Fruit fly (Drosophila melanogaster): Measurements from ENCODE around the gene CIA30.

The CIA30 gene

dm6 chr3R:29716043-29716781, 20.6 kb upstream of the CIA30 start:
- TF ChIP-seq Ets96B (tag; optimal IDR thresholded peaks at IDR 0.05), result no peak
- TF ChIP-seq spab (GFP tag; optimal IDR thresholded peaks at IDR 0.05), result no peak
- TF ChIP-seq OdsH (GFP tag; optimal IDR thresholded peaks at IDR 0.05), result peak; percentile 6
- peak; percentile 5 for TF ChIP-seq CG3919 (GFP tag; optimal IDR thresholded peaks at IDR 0.05)
- TF ChIP-seq salr (GFP tag; optimal IDR thresholded peaks at IDR 0.05), result no peak
- TF ChIP-seq Smox (GFP tag; optimal IDR thresholded peaks at IDR 0.05), result no peak
- peak; percentile 36 for TF ChIP-seq Eip78C (GFP tag)
- no peak for TF ChIP-seq acj6 (GFP tag; optimal IDR thresholded peaks at IDR 0.05)
- TF ChIP-seq dsx (GFP tag; optimal IDR thresholded peaks at IDR 0.05; ENCODE audit: poor library complexity, severe bottlenecking), result no peak
- no peak for TF ChIP-seq CG3032 (tag; optimal IDR thresholded peaks at IDR 0.05)

dm6 chr3R:29716782-29717317, 19.9 kb upstream of the CIA30 start, which contains the start of gene Obp99b:
TSS of gene Obp99b (minus strand) at chr3R:29716896.
- no peak for TF ChIP-seq CG10631 (GFP tag; optimal IDR thresholded peaks at IDR 0.05)
- TF ChIP-seq CG4318 (GFP tag; optimal IDR thresholded peaks at IDR 0.05), result peak; percentile 5
- TF ChIP-seq Lpt (GFP tag; optimal IDR thresholded peaks at IDR 0.05), result peak; percentile 41
- peak; percentile 79 for TF ChIP-seq OdsH (GFP tag; optimal IDR thresholded peaks at IDR 0.05)
- TF ChIP-seq CG7368 (GFP tag; optimal IDR thresholded peaks at IDR 0.05), result peak; percentile 78
- peak; percentile 55 for TF ChIP-seq CG3032 (tag; optimal IDR thresholded peaks at IDR 0.05)
- peak; percentile 80 for TF ChIP-seq net (GFP tag; optimal IDR thresholded peaks at IDR 0.05)
- TF ChIP-seq Sox102F (GFP tag; optimal IDR thresholded peaks at IDR 0.05), result peak; percentile 41
- TF ChIP-seq Sox14 (GFP tag; optimal IDR thresholded peaks at IDR 0.05), result peak; percentile 72
- TF ChIP-seq Blimp-1 (GFP tag; optimal IDR thresholded peaks at IDR 0.05), result no peak
- TF ChIP-seq CG10669 (GFP tag; optimal IDR thresholded peaks at IDR 0.05), result peak; percentile 68
- peak; percentile 78 for TF ChIP-seq acj6 (GFP tag; optimal IDR thresholded peaks at IDR 0.05)
- peak; percentile 53 for TF ChIP-seq spab (GFP tag; optimal IDR thresholded peaks at IDR 0.05)
- TF ChIP-seq Met (GFP tag; optimal IDR thresholded peaks at IDR 0.05), result peak; percentile 77
- TF ChIP-seq dac (GFP tag; optimal IDR thresholded peaks at IDR 0.05), result peak; percentile 86
- peak; percentile 68 for TF ChIP-seq fd59A (GFP tag; optimal IDR thresholded peaks at IDR 0.05)
- TF ChIP-seq pdm3 (GFP tag; optimal IDR thresholded peaks at IDR 0.05), result peak; percentile 79
- peak; percentile 48 for TF ChIP-seq CG6276 (GFP tag; optimal IDR thresholded peaks at IDR 0.05)
- TF ChIP-seq Ets21C (GFP tag; optimal IDR thresholded peaks at IDR 0.05), result no peak
- TF ChIP-seq CG6854 (GFP tag; optimal IDR thresholded peaks at IDR 0.05), result no peak
- TF ChIP-seq esn (GFP tag; optimal IDR thresholded peaks at IDR 0.05), result peak; percentile 69
- peak; percentile 61 for TF ChIP-seq cyc (GFP tag; optimal IDR thresholded peaks at IDR 0.05)
- TF ChIP-seq fkh (GFP tag; optimal IDR thresholded peaks at IDR 0.05), result peak; percentile 43
- TF ChIP-seq CG6792 (GFP tag; optimal IDR thresholded peaks at IDR 0.05), result peak; percentile 44
- peak; percentile 74 for TF ChIP-seq Hr4 (GFP tag; optimal IDR thresholded peaks at IDR 0.05)
- no peak for TF ChIP-seq Hr38 (GFP tag; optimal IDR thresholded peaks at IDR 0.05)
- peak; percentile 53 for TF ChIP-seq vri (GFP tag; optimal IDR thresholded peaks at IDR 0.05)
- TF ChIP-seq ss (GFP tag; optimal IDR thresholded peaks at IDR 0.05), result peak; percentile 51 to 80
- TF ChIP-seq CG11902 (GFP tag; optimal IDR thresholded peaks at IDR 0.05), result peak; percentile 7
- peak; percentile 58 for TF ChIP-seq CG31627 (GFP tag; optimal IDR thresholded peaks at IDR 0.05)
- TF ChIP-seq CG32006 (GFP tag; optimal IDR thresholded peaks at IDR 0.05), result peak; percentile 60
- peak; percentile 100 for TF ChIP-seq svp (GFP tag)
- TF ChIP-seq CG8119 (GFP tag; IDR thresholded peaks at IDR 0.05), result peak; percentile 29; the same call in 1 of the 3 replicates
- peak; percentile 80 for TF ChIP-seq CG6163 (GFP tag; IDR thresholded peaks at IDR 0.05)
- peak; percentile 63 for TF ChIP-seq lz (GFP tag; optimal IDR thresholded peaks at IDR 0.05)
- peak; percentile 45 for TF ChIP-seq CG34406 (GFP tag; optimal IDR thresholded peaks at IDR 0.05)
- TF ChIP-seq Hr39 (GFP tag; optimal IDR thresholded peaks at IDR 0.05), result peak; percentile 53
- peak; percentile 66 for TF ChIP-seq topi (GFP tag; optimal IDR thresholded peaks at IDR 0.05)
- peak; percentile 78 for TF ChIP-seq Eip75B (GFP tag; optimal IDR thresholded peaks at IDR 0.05)
- peak; percentile 50 for TF ChIP-seq CG15336 (GFP tag; IDR thresholded peaks at IDR 0.05)
- peak; percentile 76 for TF ChIP-seq eg (GFP tag; IDR thresholded peaks at IDR 0.05)
- TF ChIP-seq CG9139 (GFP tag; optimal IDR thresholded peaks at IDR 0.05), result peak; percentile 48
- TF ChIP-seq Ets96B (tag; optimal IDR thresholded peaks at IDR 0.05), result peak; percentile 50

Data from whole organism, prepupa.